Worm (Caenorhabditis elegans) whole organism, L4 larva: ENCODE data around the gene ccz-1.

Experiments
- D1046.2 ChIP-seq: fragments of 200-800 bp; sonication (Bioruptor generic); IDR thresholded peaks from 2 replicates; pipeline ENCODE4 v1.3.6; 2022; ENCODE audit warnings: missing genetic modification characterization, missing compliant biosample characterization
- F44E2.7 ChIP-seq: fragments of 200-800 bp; sonication (Bioruptor generic); IDR thresholded peaks from 2 replicates; pipeline ENCODE4 v2.1.2; 2022; ENCODE audit warnings: missing genetic modification characterization, missing compliant biosample characterization
- F49E8.2 ChIP-seq: sonication (generic microtip); optimal IDR thresholded peaks from 2 replicates; lab custom pipeline; 2016; ENCODE audit warnings: missing compliant biosample characterization, mild to moderate bottlenecking, missing genetic modification characterization, borderline replicate concordance
- T20F7.1 ChIP-seq: fragments of 200-800 bp; sonication (Bioruptor generic); optimal IDR thresholded peaks from 2 replicates; lab custom pipeline; 2018; ENCODE audit warnings: mild to moderate bottlenecking, missing genetic modification characterization, missing compliant biosample characterization
- Y105C5A.15 ChIP-seq: fragments of 200-800 bp; sonication (Bioruptor generic); IDR thresholded peaks from 2 replicates; pipeline ENCODE4 v1.3.6; 2022; ENCODE audit warnings: missing genetic modification characterization, missing compliant biosample characterization
- ZK546.5 ChIP-seq, 2 experiments: sonication (generic microtip); optimal IDR thresholded peaks; 2 replicates each; lab custom pipeline; 2017; ENCODE audit warnings: missing biosample characterization in 2 of 2, missing genetic modification characterization in 2 of 2
- aha-1 ChIP-seq: fragments of 150-350 bp; peaks from one replicate; lab custom pipeline; 2014; ENCODE audit warnings: missing biosample characterization, missing genetic modification characterization
- ama-1 ChIP-seq: fragments of 150-350 bp; optimal IDR thresholded peaks from 2 replicates; lab custom pipeline; 2014; ENCODE audit warnings: inconsistent platforms, mixed read lengths
- attf-4 ChIP-seq: sonication (generic microtip); optimal IDR thresholded peaks from 3 replicates; lab custom pipeline; 2017; ENCODE audit warnings: missing biosample characterization, missing genetic modification characterization
- ceh-20 ChIP-seq: fragments of 200-800 bp; sonication (Bioruptor generic); IDR thresholded peaks from 2 replicates; pipeline ENCODE4 v1.3.6; 2022; ENCODE audit warnings: missing genetic modification reagents, missing genetic modification characterization, missing compliant biosample characterization
- ceh-82 ChIP-seq: sonication (generic microtip); optimal IDR thresholded peaks from 2 replicates; lab custom pipeline; 2017; ENCODE audit warnings: missing biosample characterization, missing genetic modification characterization
- cey-2 ChIP-seq: sonication (generic microtip); optimal IDR thresholded peaks from 3 replicates; lab custom pipeline; 2017; ENCODE audit warnings: missing genetic modification characterization, mild to moderate bottlenecking, missing compliant biosample characterization, antibody characterized with exemption, borderline replicate concordance; ENCODE audit not compliant: insufficient read depth
- ctbp-1 ChIP-seq: fragments of 200-800 bp; sonication (Bioruptor generic); IDR thresholded peaks from 2 replicates; pipeline ENCODE4 v1.3.6; 2022; ENCODE audit warnings: missing genetic modification reagents, missing genetic modification characterization, missing compliant biosample characterization
- dmd-6 ChIP-seq: fragments of 200-800 bp; sonication (Bioruptor generic); IDR thresholded peaks from 2 replicates; pipeline ENCODE4 v1.3.6; 2022; ENCODE audit warnings: missing genetic modification reagents, missing genetic modification characterization, missing compliant biosample characterization
- dmd-9 ChIP-seq: fragments of 200-800 bp; sonication (Bioruptor generic); IDR thresholded peaks from 2 replicates; pipeline ENCODE4 v1.3.6; 2022; ENCODE audit warnings: missing genetic modification reagents, missing genetic modification characterization, missing compliant biosample characterization
- dpl-1 ChIP-seq: fragments of 150-350 bp; optimal IDR thresholded peaks from 2 replicates; lab custom pipeline; 2014; ENCODE audit warnings: missing biosample characterization, missing genetic modification reagents, missing genetic modification characterization
- duxl-1 ChIP-seq: sonication (generic microtip); optimal IDR thresholded peaks from 2 replicates; lab custom pipeline; 2016; ENCODE audit warnings: mild to moderate bottlenecking, missing genetic modification characterization, moderate library complexity, missing compliant biosample characterization; ENCODE audit not compliant: poor library complexity
- dve-1 ChIP-seq: sonication (generic microtip); optimal IDR thresholded peaks from 2 replicates; lab custom pipeline; 2017; ENCODE audit warnings: antibody characterized with exemption, mild to moderate bottlenecking, missing genetic modification characterization, missing compliant biosample characterization; ENCODE audit not compliant: insufficient read depth
- fos-1 ChIP-seq: fragments of 150-350 bp; optimal IDR thresholded peaks from 2 replicates; lab custom pipeline; 2014; ENCODE audit warnings: missing biosample characterization, missing genetic modification characterization
- gei-8 ChIP-seq: fragments of 200-800 bp; sonication (Bioruptor generic); optimal IDR thresholded peaks from 2 replicates; lab custom pipeline; 2018; ENCODE audit warnings: mild to moderate bottlenecking, missing genetic modification characterization, missing compliant biosample characterization
- lin-38 ChIP-seq: fragments of 200-800 bp; sonication (Bioruptor generic); IDR thresholded peaks from 2 replicates; pipeline ENCODE4 v1.3.6; 2022; ENCODE audit warnings: missing genetic modification reagents, missing genetic modification characterization, missing compliant biosample characterization
- mep-1 ChIP-seq: fragments of 150-350 bp; sonication (generic microtip); optimal IDR thresholded peaks from 3 replicates; lab custom pipeline; 2014; ENCODE audit warnings: missing biosample characterization, missing genetic modification characterization
- mxl-3 ChIP-seq: fragments of 200-800 bp; sonication (Bioruptor generic); optimal IDR thresholded peaks from 2 replicates; lab custom pipeline; 2018; ENCODE audit warnings: mild to moderate bottlenecking, missing genetic modification characterization, missing compliant biosample characterization
- nhr-102 ChIP-seq: sonication (generic microtip); optimal IDR thresholded peaks from 2 replicates; lab custom pipeline; 2016; ENCODE audit warnings: mild to moderate bottlenecking, missing genetic modification characterization, moderate library complexity, missing compliant biosample characterization
- nhr-28 ChIP-seq: fragments of 150-350 bp; optimal IDR thresholded peaks from 2 replicates; lab custom pipeline; 2014; ENCODE audit warnings: missing biosample characterization, missing genetic modification characterization
- nhr-41 ChIP-seq: fragments of 200-800 bp; sonication (Bioruptor generic); IDR thresholded peaks from 2 replicates; pipeline ENCODE4 v1.3.6; 2022; ENCODE audit warnings: missing genetic modification reagents, missing genetic modification characterization, missing compliant biosample characterization
- nhr-42 ChIP-seq: fragments of 200-800 bp; sonication (Bioruptor generic); IDR thresholded peaks from 2 replicates; pipeline ENCODE4 v1.3.6; 2022; ENCODE audit warnings: missing genetic modification characterization, missing compliant biosample characterization
- nhr-6 ChIP-seq: fragments of 150-350 bp; optimal IDR thresholded peaks from 2 replicates; lab custom pipeline; 2014; ENCODE audit warnings: missing biosample characterization, missing genetic modification characterization
- nhr-76 ChIP-seq: fragments of 150-350 bp; optimal IDR thresholded peaks from 2 replicates; lab custom pipeline; 2014; ENCODE audit warnings: missing biosample characterization, missing genetic modification characterization
- pha-4 ChIP-seq, 2 experiments: fragments of 150-350 bp in 1 of 2; fragments of 200-800 bp in 1 of 2; sonication (Bioruptor generic) in 1 of 2; IDR thresholded peaks in 1 of 2; optimal IDR thresholded peaks in 1 of 2; 2 replicates each; pipeline versions ENCODE4 v1.3.6 to Lab custom; 2014 to 2022; ENCODE audit warnings: missing genetic modification characterization in 2 of 2, missing genetic modification reagents in 2 of 2, missing biosample characterization in 1 of 2, missing compliant biosample characterization in 1 of 2
- php-3 ChIP-seq: fragments of 200-800 bp; sonication (Bioruptor generic); IDR thresholded peaks from 2 replicates; pipeline ENCODE4 v1.3.6; 2022; ENCODE audit warnings: missing genetic modification reagents, missing genetic modification characterization, missing compliant biosample characterization
- pqm-1 ChIP-seq: sonication (generic microtip); optimal IDR thresholded peaks from 2 replicates; lab custom pipeline; 2017; ENCODE audit warnings: missing biosample characterization, missing genetic modification characterization
- saeg-2 ChIP-seq: fragments of 200-800 bp; sonication (Bioruptor generic); IDR thresholded peaks from 2 replicates; pipeline ENCODE4 v1.3.6; 2022; ENCODE audit warnings: missing genetic modification reagents, missing genetic modification characterization, missing compliant biosample characterization
- sdz-12 ChIP-seq: fragments of 200-800 bp; sonication (Bioruptor generic); optimal IDR thresholded peaks from 2 replicates; lab custom pipeline; 2018; ENCODE audit warnings: mild to moderate bottlenecking, missing genetic modification characterization, missing compliant biosample characterization
- snpc-1.2 ChIP-seq: fragments of 200-800 bp; sonication (Bioruptor generic); IDR thresholded peaks from 2 replicates; pipeline ENCODE4 v1.3.6; 2022; ENCODE audit warnings: missing genetic modification reagents, missing genetic modification characterization, missing compliant biosample characterization
- unc-130 ChIP-seq: sonication (generic microtip); optimal IDR thresholded peaks from 2 replicates; lab custom pipeline; 2016; ENCODE audit warnings: missing genetic modification reagents, missing genetic modification characterization, missing compliant biosample characterization
- unc-39 ChIP-seq: sonication (generic microtip); optimal IDR thresholded peaks from 2 replicates; lab custom pipeline; 2017; ENCODE audit warnings: missing biosample characterization, missing genetic modification characterization
- unc-62 ChIP-seq, 3 experiments: fragments of 150-350 bp in 1 of 3; sonication (generic microtip); optimal IDR thresholded peaks in 2 of 3; peaks in 1 of 3; 1 replicate in 1 of 3; 2 replicates in 2 of 3; lab custom pipeline; 2014 to 2017; ENCODE audit warnings: missing biosample characterization in 3 of 3, missing genetic modification characterization in 3 of 3, missing genetic modification reagents in 3 of 3, missing genotype in 1 of 3
- zfp-3 ChIP-seq: fragments of 200-800 bp; sonication (Bioruptor generic); conservative IDR thresholded peaks from 2 replicates; pipeline ENCODE4 v1.3.6; 2022; ENCODE audit warnings: missing genetic modification reagents, missing genetic modification characterization, missing compliant biosample characterization
- zip-2 ChIP-seq: fragments of 150-350 bp; optimal IDR thresholded peaks from 2 replicates; lab custom pipeline; 2014; ENCODE audit warnings: missing biosample characterization, missing genetic modification characterization

ccz-1 gene

DNA sequence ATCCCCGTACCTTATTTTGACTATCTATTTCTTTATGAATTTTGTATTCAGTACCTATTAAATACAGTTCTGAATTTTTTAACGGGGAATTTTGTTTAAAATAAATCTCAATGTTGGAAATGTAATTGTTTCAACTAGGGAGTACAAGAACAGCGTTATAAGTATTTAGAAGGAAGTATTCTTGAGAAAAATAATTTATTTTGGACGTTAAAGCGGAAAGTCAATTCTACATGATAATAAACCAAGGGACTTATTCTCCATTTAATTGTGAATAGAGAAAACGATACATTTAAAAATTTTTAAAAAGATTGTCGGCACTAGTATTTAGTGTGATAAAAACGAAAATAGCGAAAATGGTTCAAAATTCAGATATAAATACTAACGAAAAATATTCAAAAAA is 9.5 kb upstream of the ccz-1 start:
- TF ChIP-seq nhr-102 (tag; lab: Kevin White, UChicago) (no peak), aha-1 (tag; lab: Kevin White, UChicago) (peak; percentile 80), mxl-3 (GFP tag; lab: Kevin White, UChicago) (no peak), unc-62 (GFP tag; optimal IDR thresholded peaks at IDR 0.05 in 1 of 2; lab: Kevin White, UChicago) (no peak), unc-62 (tag; optimal IDR thresholded peaks at IDR 0.05; lab: Kevin White, UChicago) (no peak), ama-1 (lab: Kevin White, UChicago) (no peak), dmd-9 (no peak), nhr-76 (tag; lab: Kevin White, UChicago) (no peak), Y105C5A.15 (GFP tag; lab: Robert Waterston, UW) (0 out of 2 replicates have a peak, but pooled peaks have one; percentile 30), F44E2.7 (GFP tag; lab: Robert Waterston, UW) (no peak), ctbp-1 (GFP tag; lab: Robert Waterston, UW) (no peak), nhr-41 (no peak), lin-38 (GFP tag; lab: Robert Waterston, UW) (peak; percentile 63), T20F7.1 (GFP tag; lab: Kevin White, UChicago) (no peak), F49E8.2 (tag; lab: Kevin White, UChicago) (peak; percentile 66), sdz-12 (GFP tag; lab: Kevin White, UChicago) (no peak), nhr-28 (no peak), nhr-6 (no peak), dmd-6 (GFP tag; lab: Robert Waterston, UW) (no peak), gei-8 (GFP tag; lab: Kevin White, UChicago) (no peak), D1046.2 (GFP tag; lab: Robert Waterston, UW) (no peak), zip-2 (no peak), dve-1 (tag; lab: Kevin White, UChicago) (no peak), ceh-82 (no peak), ZK546.5 (tag; optimal IDR thresholded peaks at IDR 0.05; lab: Kevin White, UChicago) (no peak), fos-1 (no peak), duxl-1 (no peak), mep-1 (tag; lab: Kevin White, UChicago) (peak; percentile 29), cey-2 (tag; lab: Kevin White, UChicago) (no peak), pqm-1 (tag; lab: Kevin White, UChicago) (no peak), snpc-1.2 (GFP tag; lab: Robert Waterston, UW) (0 out of 2 replicates have a peak, but pooled peaks have one; percentile 34), ceh-20 (GFP tag; lab: Robert Waterston, UW) (no peak), php-3 (GFP tag; lab: Robert Waterston, UW) (no peak), dpl-1 (GFP tag; lab: Kevin White, UChicago) (no peak), saeg-2 (GFP tag; lab: Robert Waterston, UW) (no peak), unc-130 (peak; percentile 26), nhr-42 (GFP tag; lab: Robert Waterston, UW) (no peak), zfp-3 (GFP tag; lab: Robert Waterston, UW) (no peak), pha-4 (GFP tag; IDR thresholded peaks at IDR 0.05; lab: Robert Waterston, UW) (peak; percentile 51; the same call in 1 of the 2 replicates), pha-4 (tag; optimal IDR thresholded peaks at IDR 0.05; lab: Kevin White, UChicago) (no peak), attf-4 (no peak), unc-39 (tag; lab: Kevin White, UChicago) (no peak)
